Worm (Caenorhabditis elegans) whole organism, L3 larva: ENCODE measurements around the gene C52G5.3.

Experiments used
- aly-2 ChIP-seq: fragments of 150-350 bp; optimal IDR thresholded peaks from 2 replicates; lab custom pipeline; 2014; ENCODE audit warnings: missing biosample characterization, missing genetic modification characterization
- ceh-28 ChIP-seq: fragments of 150-350 bp; optimal IDR thresholded peaks from 2 replicates; lab custom pipeline; 2014; ENCODE audit warnings: missing biosample characterization, missing genetic modification reagents, missing genetic modification characterization
- elt-1 ChIP-seq: fragments of 150-350 bp; optimal IDR thresholded peaks from 2 replicates; lab custom pipeline; 2014; ENCODE audit warnings: missing biosample characterization, missing genetic modification characterization
- fos-1 ChIP-seq: fragments of 150-350 bp; optimal IDR thresholded peaks from 2 replicates; lab custom pipeline; 2014; ENCODE audit warnings: missing biosample characterization, missing genetic modification characterization
- nhr-11 ChIP-seq: fragments of 150-350 bp; optimal IDR thresholded peaks from 2 replicates; lab custom pipeline; 2014; ENCODE audit warnings: missing biosample characterization, missing genetic modification characterization
- nhr-25 ChIP-seq: sonication (generic microtip); optimal IDR thresholded peaks from 2 replicates; lab custom pipeline; 2017; ENCODE audit warnings: missing biosample characterization, missing genetic modification characterization
- pha-4 ChIP-seq: fragments of 150-350 bp; optimal IDR thresholded peaks from 2 replicates; lab custom pipeline; 2014; ENCODE audit warnings: missing biosample characterization, missing genetic modification reagents, missing genetic modification characterization
- pqm-1 ChIP-seq: fragments of 150-350 bp; optimal IDR thresholded peaks from 2 replicates; lab custom pipeline; 2017; ENCODE audit warnings: missing biosample characterization, missing genetic modification characterization, inconsistent platforms
- skn-1 ChIP-seq: fragments of 150-350 bp; optimal IDR thresholded peaks from 2 replicates; lab custom pipeline; 2014; ENCODE audit warnings: missing biosample characterization, missing genetic modification characterization
- snpc-4 ChIP-seq: fragments of 150-350 bp; optimal IDR thresholded peaks from 2 replicates; lab custom pipeline; 2014; ENCODE audit warnings: missing biosample characterization, missing genetic modification characterization
- zag-1 ChIP-seq: fragments of 150-350 bp; optimal IDR thresholded peaks from 2 replicates; lab custom pipeline; 2014; ENCODE audit warnings: missing biosample characterization, missing genetic modification characterization

DNA sequence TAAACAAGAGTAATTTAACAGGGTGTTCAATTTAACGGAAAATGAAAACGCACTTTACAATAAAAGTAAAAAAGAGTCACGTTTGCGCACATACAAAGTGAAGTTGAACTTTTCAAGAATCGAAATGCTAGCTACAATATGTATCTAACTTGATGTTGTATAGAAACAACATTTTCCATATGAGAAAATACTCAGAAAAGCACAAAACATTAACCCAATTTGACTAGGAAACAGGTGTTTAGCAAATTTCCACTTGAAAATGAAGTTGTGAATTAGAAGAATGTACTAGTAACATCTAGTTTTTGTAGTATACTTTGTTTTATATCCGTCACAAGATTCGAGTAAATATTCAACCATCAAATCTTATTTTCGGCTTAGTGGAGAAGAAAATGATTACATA is 38.9 kb upstream of the C52G5.3 start, which contains the start of gene gpc-1:
- no peak for TF ChIP-seq snpc-4 (tag; lab: Kevin White, UChicago)
- TF ChIP-seq pqm-1 (tag; lab: Kevin White, UChicago), result no peak
- TF ChIP-seq nhr-25, result no peak
- no peak for TF ChIP-seq fos-1 (tag; lab: Kevin White, UChicago)
- TF ChIP-seq nhr-11 (tag; lab: Kevin White, UChicago), result no peak
- no peak for TF ChIP-seq ceh-28 (tag; lab: Kevin White, UChicago)
- TF ChIP-seq aly-2, result no peak
- no peak for TF ChIP-seq zag-1
- TF ChIP-seq skn-1 (tag; lab: Kevin White, UChicago), result no peak
- TF ChIP-seq pha-4 (tag; lab: Kevin White, UChicago), result no peak
- TF ChIP-seq elt-1 (tag; lab: Kevin White, UChicago), result no peak
